Worm (Caenorhabditis elegans) whole organism, late embryonic: ENCODE data around the gene cyp-33C11.

Source experiments
- F13H6.1 ChIP-seq: sonication (generic microtip); optimal IDR thresholded peaks from 2 replicates; lab custom pipeline; 2016; ENCODE audit warnings: missing genetic modification characterization, missing compliant biosample characterization
- ama-1 ChIP-seq: fragments of 150-350 bp; optimal IDR thresholded peaks from 2 replicates; lab custom pipeline; 2014
- ceh-18 ChIP-seq: sonication (generic microtip); optimal IDR thresholded peaks from 2 replicates; lab custom pipeline; 2016; ENCODE audit warnings: missing genetic modification characterization, missing compliant biosample characterization
- ceh-22 ChIP-seq: sonication (generic microtip); optimal IDR thresholded peaks from 2 replicates; lab custom pipeline; 2017; ENCODE audit warnings: missing biosample characterization, missing genetic modification characterization
- ceh-24 ChIP-seq: sonication (generic microtip); optimal IDR thresholded peaks from 2 replicates; lab custom pipeline; 2016; ENCODE audit warnings: mild to moderate bottlenecking, missing genetic modification characterization, missing compliant biosample characterization
- ceh-34 ChIP-seq: sonication (generic microtip); optimal IDR thresholded peaks from 2 replicates; lab custom pipeline; 2016; ENCODE audit warnings: mild to moderate bottlenecking, missing genetic modification characterization, missing compliant biosample characterization
- ceh-48 ChIP-seq: sonication (generic microtip); optimal IDR thresholded peaks from 2 replicates; lab custom pipeline; 2016; ENCODE audit warnings: missing genetic modification characterization, inconsistent platforms, missing compliant biosample characterization
- elt-2 ChIP-seq: sonication (generic microtip); optimal IDR thresholded peaks from 2 replicates; lab custom pipeline; 2016; ENCODE audit warnings: missing genetic modification reagents, missing genetic modification characterization, missing compliant biosample characterization
- fax-1 ChIP-seq: sonication (generic microtip); optimal IDR thresholded peaks from 2 replicates; lab custom pipeline; 2016; ENCODE audit warnings: missing genotype, missing genetic modification characterization, missing compliant biosample characterization
- hlh-15 ChIP-seq: sonication (generic microtip); optimal IDR thresholded peaks from 2 replicates; lab custom pipeline; 2016; ENCODE audit warnings: missing genetic modification characterization, missing compliant biosample characterization
- hlh-30 ChIP-seq: sonication (generic microtip); optimal IDR thresholded peaks from 2 replicates; lab custom pipeline; 2017; ENCODE audit warnings: antibody characterized with exemption, missing genetic modification characterization, missing compliant biosample characterization; ENCODE audit not compliant: insufficient read depth
- nfya-1 ChIP-seq: sonication (generic microtip); optimal IDR thresholded peaks from 2 replicates; lab custom pipeline; 2017; ENCODE audit warnings: missing genetic modification characterization, mild to moderate bottlenecking, missing compliant biosample characterization, antibody characterized with exemption, moderate library complexity
- tbx-2 ChIP-seq: sonication (generic microtip); optimal IDR thresholded peaks from 2 replicates; lab custom pipeline; 2016; ENCODE audit warnings: missing genetic modification characterization, missing compliant biosample characterization
- ttx-3 ChIP-seq: sonication (generic microtip); optimal IDR thresholded peaks from 2 replicates; lab custom pipeline; 2016; ENCODE audit warnings: missing genetic modification reagents, missing genetic modification characterization, missing compliant biosample characterization

DNA sequence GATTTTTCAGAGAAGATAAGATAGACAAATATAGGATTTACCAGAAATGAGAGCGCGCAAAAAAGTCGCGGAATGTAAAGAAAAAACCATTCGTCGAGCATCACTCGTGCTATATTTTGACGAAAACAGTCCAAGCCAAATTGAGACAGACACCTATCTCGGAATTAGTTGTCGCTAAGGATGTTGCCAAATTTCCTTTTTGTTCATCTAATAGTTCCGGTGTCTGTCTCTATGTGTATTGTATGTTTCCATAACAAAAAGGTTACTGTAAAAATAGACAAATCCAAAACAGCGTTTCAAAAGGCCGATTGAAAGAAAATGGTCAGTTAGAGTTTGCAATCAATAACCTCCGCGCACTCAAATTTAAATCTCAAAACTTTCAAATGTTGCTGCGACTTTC lies 18.2 kb downstream of the cyp-33C11 start, which contains the start of gene srj-53:
- TF ChIP-seq ceh-34 (tag; lab: Kevin White, UChicago) (no peak), elt-2 (tag; lab: Kevin White, UChicago) (no peak), hlh-15 (tag; lab: Kevin White, UChicago) (no peak), fax-1 (tag; lab: Kevin White, UChicago) (no peak), F13H6.1 (tag; lab: Kevin White, UChicago) (no peak), hlh-30 (tag; lab: Kevin White, UChicago) (no peak), ttx-3 (tag; lab: Kevin White, UChicago) (no peak), ceh-22 (no peak), ceh-24 (tag; lab: Kevin White, UChicago) (no peak), ceh-48 (tag; lab: Kevin White, UChicago) (no peak), tbx-2 (tag; lab: Kevin White, UChicago) (no peak), nfya-1 (tag; lab: Kevin White, UChicago) (no peak), ceh-18 (tag; lab: Kevin White, UChicago) (no peak), ama-1 (lab: Kevin White, UChicago) (no peak)
